Worm (Caenorhabditis elegans): ENCODE measurements around the gene C34F11.8.

The C34F11.8 gene

DNA sequence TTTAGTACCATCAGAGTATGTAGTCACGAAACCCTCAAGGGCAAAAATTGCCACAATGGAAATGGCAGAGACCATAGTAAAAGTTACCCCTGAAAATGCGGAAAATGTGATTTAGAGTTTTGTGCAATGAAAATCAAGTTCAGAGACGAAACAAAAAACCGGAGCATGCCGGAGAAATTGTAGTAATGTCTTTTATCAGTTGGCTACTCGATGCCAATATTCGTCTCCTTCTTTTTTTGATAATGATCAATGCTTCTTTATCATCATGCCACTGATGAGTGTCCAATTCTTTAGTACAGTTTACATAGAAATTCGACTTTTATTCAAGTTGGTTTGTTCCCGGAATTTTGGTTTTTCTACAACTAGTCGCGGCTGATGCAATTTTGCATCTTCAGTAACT is 25.0 kb upstream of the C34F11.8 start, which contains the start of gene pho-1 (continued):
- no peak for TF ChIP-seq spr-3 (GFP tag; optimal IDR thresholded peaks at IDR 0.05)
- peak; percentile 41 for TF ChIP-seq hlh-11 (tag; optimal IDR thresholded peaks at IDR 0.05)
- no peak for TF ChIP-seq T20F7.1 (GFP tag; optimal IDR thresholded peaks at IDR 0.05)
- TF ChIP-seq nhr-41 (GFP tag; IDR thresholded peaks at IDR 0.05): no peak
- no peak for TF ChIP-seq snpc-1.2 (GFP tag; IDR thresholded peaks at IDR 0.05)
- no peak for TF ChIP-seq mxl-2 (GFP tag; conservative IDR thresholded peaks at IDR 0.05)
- no peak for TF ChIP-seq F10B5.3 (tag; optimal IDR thresholded peaks at IDR 0.05)
- TF ChIP-seq zag-1 (tag; optimal IDR thresholded peaks at IDR 0.05): no peak
- TF ChIP-seq dve-1 (tag; optimal IDR thresholded peaks at IDR 0.05; ENCODE audit: insufficient read depth): peak; percentile 29
- TF ChIP-seq php-3 (GFP tag; IDR thresholded peaks at IDR 0.05): peak; percentile 23; the same call in 1 of the 2 replicates
- no peak for TF ChIP-seq unc-62 (GFP tag; optimal IDR thresholded peaks at IDR 0.05 in 1 of 2)
- TF ChIP-seq unc-62 (tag; optimal IDR thresholded peaks at IDR 0.05): no peak

DNA sequence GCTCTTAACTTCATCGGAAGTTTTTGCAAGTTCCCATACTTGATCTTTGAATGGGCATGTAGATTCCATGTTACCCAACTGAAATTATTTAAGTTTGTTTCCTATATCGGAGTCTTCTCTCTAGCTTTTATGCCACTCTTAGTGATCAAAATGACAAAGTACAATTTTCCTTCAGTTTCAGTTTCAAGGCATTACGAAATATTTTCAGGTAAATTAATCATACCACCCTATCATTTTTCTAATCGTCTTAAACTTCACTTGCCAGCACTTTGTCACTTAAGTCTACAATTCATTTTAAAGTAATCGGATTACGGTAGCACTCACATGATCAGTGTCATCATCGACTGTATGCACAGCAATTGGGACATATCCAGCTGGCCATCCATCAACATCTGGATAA is 24.0 kb upstream of the C34F11.8 start:
- TF ChIP-seq mdl-1 (tag; optimal IDR thresholded peaks at IDR 0.05) (no peak), lin-13 (GFP tag; optimal IDR thresholded peaks at IDR 0.05) (no peak), ctbp-1 (GFP tag; IDR thresholded peaks at IDR 0.05) (no peak), nhr-28 (tag; optimal IDR thresholded peaks at IDR 0.05) (peak; percentile 14), pha-4 (GFP tag; IDR thresholded peaks at IDR 0.05) (no peak), pha-4 (tag; optimal IDR thresholded peaks at IDR 0.05) (no peak), set-16 (GFP tag; IDR thresholded peaks at IDR 0.05) (no peak), nhr-76 (tag; optimal IDR thresholded peaks at IDR 0.05) (no peak), dmd-6 (GFP tag; IDR thresholded peaks at IDR 0.05) (0 out of 2 replicates have a peak, but pooled peaks have one; percentile 7), daf-16 (GFP tag; optimal IDR thresholded peaks at IDR 0.05) (no peak), daf-16 (tag; optimal IDR thresholded peaks at IDR 0.05) (peak; percentile 10), egl-43 (GFP tag; IDR thresholded peaks at IDR 0.05) (no peak), nhr-25 (tag; optimal IDR thresholded peaks at IDR 0.05; ENCODE audit: borderline replicate concordance, insufficient read depth) (no peak), lin-29 (GFP tag; IDR thresholded peaks at IDR 0.05) (no peak), php-3 (GFP tag; IDR thresholded peaks at IDR 0.05) (no peak), F37D6.2 (tag; optimal IDR thresholded peaks at IDR 0.05) (no peak), tag-97 (GFP tag; IDR thresholded peaks at IDR 0.05) (no peak), T20F7.1 (GFP tag; optimal IDR thresholded peaks at IDR 0.05) (no peak), spr-3 (GFP tag; optimal IDR thresholded peaks at IDR 0.05) (no peak), duxl-1 (tag; optimal IDR thresholded peaks at IDR 0.05; ENCODE audit: poor library complexity) (no peak), attf-4 (tag; optimal IDR thresholded peaks at IDR 0.05) (no peak), nhr-237 (tag; optimal IDR thresholded peaks at IDR 0.05) (no peak), saeg-2 (GFP tag; IDR thresholded peaks at IDR 0.05) (no peak), R02D3.7 (tag; optimal IDR thresholded peaks at IDR 0.05) (no peak), nhr-11 (tag; optimal IDR thresholded peaks at IDR 0.05) (no peak), zip-2 (tag; optimal IDR thresholded peaks at IDR 0.05) (no peak), nhr-77 (tag; optimal IDR thresholded peaks at IDR 0.05) (no peak), mdt-29 (GFP tag; IDR thresholded peaks at IDR 0.05) (no peak), nhr-6 (tag; optimal IDR thresholded peaks at IDR 0.05) (no peak), Y105C5A.15 (GFP tag; IDR thresholded peaks at IDR 0.05) (no peak), hmg-1.1 (GFP tag; IDR thresholded peaks at IDR 0.05) (no peak), ZK337.2 (GFP tag; IDR thresholded peaks at IDR 0.05) (no peak), rbr-2 (tag; optimal IDR thresholded peaks at IDR 0.05) (no peak), fos-1 (tag; optimal IDR thresholded peaks at IDR 0.05) (no peak), lin-39 (tag; optimal IDR thresholded peaks at IDR 0.05) (no peak), nhr-111 (GFP tag; optimal IDR thresholded peaks at IDR 0.05) (no peak), egl-27 (tag; optimal IDR thresholded peaks at IDR 0.05) (no peak), skn-1 (tag; optimal IDR thresholded peaks at IDR 0.05) (no peak), zfp-2 (tag; optimal IDR thresholded peaks at IDR 0.05) (no peak), ZK546.5 (tag; optimal IDR thresholded peaks at IDR 0.05) (no peak), zip-11 (GFP tag; IDR thresholded peaks at IDR 0.05) (no peak), nhr-42 (GFP tag; IDR thresholded peaks at IDR 0.05) (no peak), ztf-7 (tag; optimal IDR thresholded peaks at IDR 0.05) (no peak), dve-1 (tag; optimal IDR thresholded peaks at IDR 0.05; ENCODE audit: insufficient read depth) (peak; percentile 2)
